Worm (Caenorhabditis elegans): Measurements from ENCODE around the gene zig-6.

The zig-6 gene

ce11 chrX:5165037-5165436, 23.8 kb downstream of the zig-6 start, which contains the start of gene mans-3 (continued):
- TF ChIP-seq pag-3 (tag; optimal IDR thresholded peaks at IDR 0.05; ENCODE audit: borderline replicate concordance) (no peak), hlh-13 (GFP tag; optimal IDR thresholded peaks at IDR 0.05) (no peak), nhr-11 (tag; optimal IDR thresholded peaks at IDR 0.05) (no peak), unc-55 (GFP tag; optimal IDR thresholded peaks at IDR 0.05) (peak; percentile 72), sox-2 (GFP tag; IDR thresholded peaks at IDR 0.05) (no peak), C08G9.2 (tag; optimal IDR thresholded peaks at IDR 0.05) (no peak), ceh-45 (GFP tag; IDR thresholded peaks at IDR 0.05) (peak; percentile 28; the same call in 1 of the 2 replicates), unc-42 (tag; optimal IDR thresholded peaks at IDR 0.05) (peak; percentile 76), ceh-18 (tag; optimal IDR thresholded peaks at IDR 0.05) (peak; percentile 81), ceh-24 (tag; optimal IDR thresholded peaks at IDR 0.05) (peak; percentile 41), pha-2 (tag; optimal IDR thresholded peaks at IDR 0.05) (peak; percentile 15), ceh-30 (tag; optimal IDR thresholded peaks at IDR 0.05) (no peak), nhr-232 (tag; optimal IDR thresholded peaks at IDR 0.05) (peak; percentile 44), ahr-1 (tag; optimal IDR thresholded peaks at IDR 0.05) (no peak), unc-86 (tag; optimal IDR thresholded peaks at IDR 0.05) (peak; percentile 65), mec-3 (tag; optimal IDR thresholded peaks at IDR 0.05; ENCODE audit: borderline replicate concordance) (no peak), hlh-30 (tag; optimal IDR thresholded peaks at IDR 0.05; ENCODE audit: insufficient read depth) (peak; percentile 76), dmd-4 (tag; optimal IDR thresholded peaks at IDR 0.05; ENCODE audit: borderline replicate concordance) (peak; percentile 51), che-1 (tag; optimal IDR thresholded peaks at IDR 0.05) (peak; percentile 10), hlh-6 (tag; optimal IDR thresholded peaks at IDR 0.05) (no peak), T23F11.4 (GFP tag; optimal IDR thresholded peaks at IDR 0.05) (peak; percentile 44), syd-9 (tag; optimal IDR thresholded peaks at IDR 0.05) (peak; percentile 73), pax-1 (tag; optimal IDR thresholded peaks at IDR 0.05) (no peak), lin-11 (tag; optimal IDR thresholded peaks at IDR 0.05) (peak; percentile 23), ceh-31 (tag; optimal IDR thresholded peaks at IDR 0.05) (peak; percentile 65), eyg-1 (tag; optimal IDR thresholded peaks at IDR 0.05) (peak; percentile 38), ceh-2 (tag; optimal IDR thresholded peaks at IDR 0.05) (peak; percentile 51), ceh-22 (tag; optimal IDR thresholded peaks at IDR 0.05) (no peak), unc-3 (GFP tag; conservative IDR thresholded peaks at IDR 0.05) (peak; percentile 60), unc-3 (tag; optimal IDR thresholded peaks at IDR 0.05) (peak; percentile 47), elt-2 (tag; optimal IDR thresholded peaks at IDR 0.05) (peak; percentile 72), ets-4 (tag; optimal IDR thresholded peaks at IDR 0.05) (peak; percentile 39), ceh-48 (tag; optimal IDR thresholded peaks at IDR 0.05) (peak; percentile 20), C38D4.7 (GFP tag; optimal IDR thresholded peaks at IDR 0.05) (no peak), hlh-8 (tag; optimal IDR thresholded peaks at IDR 0.05) (peak; percentile 35), hlh-15 (tag; optimal IDR thresholded peaks at IDR 0.05) (peak; percentile 6)

- TF ChIP-seq rnt-1 (tag; optimal IDR thresholded peaks at IDR 0.05) (no peak), hlh-15 (tag; optimal IDR thresholded peaks at IDR 0.05) (no peak), eyg-1 (tag; optimal IDR thresholded peaks at IDR 0.05) (no peak), pha-2 (tag; optimal IDR thresholded peaks at IDR 0.05) (no peak), ceh-22 (tag; optimal IDR thresholded peaks at IDR 0.05) (no peak), ceh-24 (tag; optimal IDR thresholded peaks at IDR 0.05) (no peak), ama-1 (optimal IDR thresholded peaks at IDR 0.05) (no peak), madf-2 (tag; optimal IDR thresholded peaks at IDR 0.05) (no peak), ceh-19 (GFP tag; optimal IDR thresholded peaks at IDR 0.05) (no peak), tbx-2 (tag; optimal IDR thresholded peaks at IDR 0.05) (no peak)
Observed at ce11 chrX:5164054-5164453, 24.8 kb downstream of the zig-6 start.

- TF ChIP-seq pha-2 (tag; optimal IDR thresholded peaks at IDR 0.05) (no peak), lin-11 (tag; optimal IDR thresholded peaks at IDR 0.05) (no peak), ceh-31 (tag; optimal IDR thresholded peaks at IDR 0.05) (no peak), npax-4 (tag; optimal IDR thresholded peaks at IDR 0.05) (no peak)
Observed at ce11 chrX:5162755-5163154, 26.1 kb downstream of the zig-6 start, which contains the start of gene EGAP5.1. Gene EGAP5.1, plus strand, starts transcription at chrX:5163055.
